Worm (Caenorhabditis elegans): ENCODE results near the gene pho-10.

The pho-10 gene

ce11 chrII:9898744-9899143 is 21.6 kb downstream of the pho-10 start:
- no peak for TF ChIP-seq ref-1 (GFP tag; conservative IDR thresholded peaks at IDR 0.05)
- no peak for TF ChIP-seq cog-1 (tag; optimal IDR thresholded peaks at IDR 0.05)
- no peak for TF ChIP-seq tab-1 (GFP tag; IDR thresholded peaks at IDR 0.05)
- TF ChIP-seq ztf-23 (GFP tag; IDR thresholded peaks at IDR 0.05) = no peak
- TF ChIP-seq T22C8.4 (GFP tag; IDR thresholded peaks at IDR 0.05) = no peak
- TF ChIP-seq med-1 (GFP tag; optimal IDR thresholded peaks at IDR 0.05; ENCODE audit: insufficient read depth) = no peak
- no peak for TF ChIP-seq flt-1 (GFP tag; IDR thresholded peaks at IDR 0.05)
- TF ChIP-seq ztf-29 (GFP tag; IDR thresholded peaks at IDR 0.05) = no peak
- no peak for TF ChIP-seq klf-2 (GFP tag; conservative IDR thresholded peaks at IDR 0.05)

ce11 chrII:9895173-9895572 is 25.2 kb downstream of the pho-10 start:
- TF ChIP-seq ref-1 (GFP tag; conservative IDR thresholded peaks at IDR 0.05) (no peak), klf-2 (GFP tag; conservative IDR thresholded peaks at IDR 0.05) (no peak), med-1 (GFP tag; optimal IDR thresholded peaks at IDR 0.05; ENCODE audit: insufficient read depth) (no peak), flt-1 (GFP tag; IDR thresholded peaks at IDR 0.05) (no peak), tab-1 (GFP tag; IDR thresholded peaks at IDR 0.05) (no peak), cog-1 (tag; optimal IDR thresholded peaks at IDR 0.05) (no peak), T22C8.4 (GFP tag; IDR thresholded peaks at IDR 0.05) (no peak), ztf-23 (GFP tag; IDR thresholded peaks at IDR 0.05) (no peak), ztf-29 (GFP tag; IDR thresholded peaks at IDR 0.05) (no peak)

ce11 chrII:9894435-9894834 is 25.9 kb downstream of the pho-10 start, which contains the start of gene F26C11.1:
TSS of gene F26C11.1 (plus strand) at chrII:9894735.
- TF ChIP-seq med-1 (GFP tag; optimal IDR thresholded peaks at IDR 0.05; ENCODE audit: insufficient read depth) (no peak), T22C8.4 (GFP tag; IDR thresholded peaks at IDR 0.05) (no peak), ref-1 (GFP tag; conservative IDR thresholded peaks at IDR 0.05) (no peak)

- no peak for TF ChIP-seq klf-2 (GFP tag; conservative IDR thresholded peaks at IDR 0.05)
- TF ChIP-seq ztf-29 (GFP tag; IDR thresholded peaks at IDR 0.05) = no peak
- TF ChIP-seq ztf-23 (GFP tag; IDR thresholded peaks at IDR 0.05) = no peak
- TF ChIP-seq ref-1 (GFP tag; conservative IDR thresholded peaks at IDR 0.05) = no peak
- no peak for TF ChIP-seq T22C8.4 (GFP tag; IDR thresholded peaks at IDR 0.05)
- TF ChIP-seq cog-1 (tag; optimal IDR thresholded peaks at IDR 0.05) = no peak
- TF ChIP-seq med-1 (GFP tag; optimal IDR thresholded peaks at IDR 0.05; ENCODE audit: insufficient read depth) = no peak
- no peak for TF ChIP-seq tab-1 (GFP tag; IDR thresholded peaks at IDR 0.05)
Observed at ce11 chrII:9892409-9892808, 28.0 kb downstream of the pho-10 start, which contains the start of gene C08H9.16. TSS of gene C08H9.16 (plus strand) at chrII:9892778.

- TF ChIP-seq klf-2 (GFP tag; conservative IDR thresholded peaks at IDR 0.05) = no peak
- no peak for TF ChIP-seq T22C8.4 (GFP tag; IDR thresholded peaks at IDR 0.05)
- no peak for TF ChIP-seq tab-1 (GFP tag; IDR thresholded peaks at IDR 0.05)
- no peak for TF ChIP-seq cog-1 (tag; optimal IDR thresholded peaks at IDR 0.05)
- no peak for TF ChIP-seq med-1 (GFP tag; optimal IDR thresholded peaks at IDR 0.05; ENCODE audit: insufficient read depth)
- no peak for TF ChIP-seq ztf-23 (GFP tag; IDR thresholded peaks at IDR 0.05)
- TF ChIP-seq flt-1 (GFP tag; IDR thresholded peaks at IDR 0.05) = no peak
- no peak for TF ChIP-seq ref-1 (GFP tag; conservative IDR thresholded peaks at IDR 0.05)
- TF ChIP-seq ztf-29 (GFP tag; IDR thresholded peaks at IDR 0.05) = no peak
Observed at ce11 chrII:9891823-9892222, 28.5 kb downstream of the pho-10 start.

- TF ChIP-seq klf-2 (GFP tag; conservative IDR thresholded peaks at IDR 0.05) = no peak
- TF ChIP-seq ztf-29 (GFP tag; IDR thresholded peaks at IDR 0.05) = no peak
- TF ChIP-seq ref-1 (GFP tag; conservative IDR thresholded peaks at IDR 0.05) = no peak
- TF ChIP-seq tab-1 (GFP tag; IDR thresholded peaks at IDR 0.05) = no peak
- no peak for TF ChIP-seq med-1 (GFP tag; optimal IDR thresholded peaks at IDR 0.05; ENCODE audit: insufficient read depth)
- TF ChIP-seq cog-1 (tag; optimal IDR thresholded peaks at IDR 0.05) = no peak
- no peak for TF ChIP-seq flt-1 (GFP tag; IDR thresholded peaks at IDR 0.05)
- no peak for TF ChIP-seq ztf-23 (GFP tag; IDR thresholded peaks at IDR 0.05)
- TF ChIP-seq T22C8.4 (GFP tag; IDR thresholded peaks at IDR 0.05) = no peak
Observed at ce11 chrII:9891031-9891689, 29.2 kb downstream of the pho-10 start, which contains the start of gene vgln-1. TSS of gene vgln-1 (minus strand) at chrII:9891081.

- TF ChIP-seq ztf-23 (GFP tag; IDR thresholded peaks at IDR 0.05) (no peak), cog-1 (tag; optimal IDR thresholded peaks at IDR 0.05) (no peak), ztf-29 (GFP tag; IDR thresholded peaks at IDR 0.05) (no peak), T22C8.4 (GFP tag; IDR thresholded peaks at IDR 0.05) (no peak), tab-1 (GFP tag; IDR thresholded peaks at IDR 0.05) (no peak), flt-1 (GFP tag; IDR thresholded peaks at IDR 0.05) (no peak), med-1 (GFP tag; optimal IDR thresholded peaks at IDR 0.05; ENCODE audit: insufficient read depth) (no peak), klf-2 (GFP tag; conservative IDR thresholded peaks at IDR 0.05) (no peak), ref-1 (GFP tag; conservative IDR thresholded peaks at IDR 0.05) (no peak)
Observed at ce11 chrII:9888549-9888948, 31.8 kb downstream of the pho-10 start.

- TF ChIP-seq ztf-29 (GFP tag; IDR thresholded peaks at IDR 0.05) (no peak), tab-1 (GFP tag; IDR thresholded peaks at IDR 0.05) (no peak), med-1 (GFP tag; optimal IDR thresholded peaks at IDR 0.05; ENCODE audit: insufficient read depth) (no peak), flt-1 (GFP tag; IDR thresholded peaks at IDR 0.05) (no peak), T22C8.4 (GFP tag; IDR thresholded peaks at IDR 0.05) (no peak), cog-1 (tag; optimal IDR thresholded peaks at IDR 0.05) (no peak), klf-2 (GFP tag; conservative IDR thresholded peaks at IDR 0.05) (no peak), ztf-23 (GFP tag; IDR thresholded peaks at IDR 0.05) (no peak), ref-1 (GFP tag; conservative IDR thresholded peaks at IDR 0.05) (no peak)
Observed at ce11 chrII:9886216-9886615, 34.2 kb downstream of the pho-10 start, which contains the start of gene algn-8. TSS of gene algn-8 (minus strand) at chrII:9886442.

ce11 chrII:9880826-9881225 is 39.5 kb downstream of the pho-10 start, which contains the start of gene C08H9.15:
TSS of gene C08H9.15 (plus strand) at chrII:9881193.
- TF ChIP-seq flt-1 (GFP tag; IDR thresholded peaks at IDR 0.05) (no peak), tab-1 (GFP tag; IDR thresholded peaks at IDR 0.05) (no peak), med-1 (GFP tag; optimal IDR thresholded peaks at IDR 0.05; ENCODE audit: insufficient read depth) (no peak), ztf-29 (GFP tag; IDR thresholded peaks at IDR 0.05) (no peak), cog-1 (tag; optimal IDR thresholded peaks at IDR 0.05) (no peak), T22C8.4 (GFP tag; IDR thresholded peaks at IDR 0.05) (no peak), ref-1 (GFP tag; conservative IDR thresholded peaks at IDR 0.05) (no peak), ztf-23 (GFP tag; IDR thresholded peaks at IDR 0.05) (no peak), klf-2 (GFP tag; conservative IDR thresholded peaks at IDR 0.05) (no peak)
